Worm (Caenorhabditis elegans) whole organism, L4 larva: Measurements from ENCODE around the gene M03B6.5.

Source experiments
- Y5F2A.4 ChIP-seq: fragments of 200-800 bp; sonication (Bioruptor generic); optimal IDR thresholded peaks from 2 replicates; lab custom pipeline; 2018; ENCODE audit warnings: mild to moderate bottlenecking, missing genetic modification characterization, missing compliant biosample characterization
- gei-8 ChIP-seq: fragments of 200-800 bp; sonication (Bioruptor generic); optimal IDR thresholded peaks from 2 replicates; lab custom pipeline; 2018; ENCODE audit warnings: mild to moderate bottlenecking, missing genetic modification characterization, missing compliant biosample characterization
- unc-39 ChIP-seq: sonication (generic microtip); optimal IDR thresholded peaks from 2 replicates; lab custom pipeline; 2017; ENCODE audit warnings: missing biosample characterization, missing genetic modification characterization

- TF ChIP-seq gei-8 (GFP tag; lab: Kevin White, UChicago): no peak
- no peak for TF ChIP-seq unc-39 (tag; lab: Kevin White, UChicago)
- no peak for TF ChIP-seq Y5F2A.4 (GFP tag; lab: Kevin White, UChicago)
Measured at ce11 chrX:13852606-13853005, 8.8 kb downstream of the M03B6.5 start, which contains the start of gene mct-3.
